Fruit fly (Drosophila melanogaster) whole organism, embryonic: Measurements from ENCODE around the gene Leash.

Experiments used
- Antp ChIP-seq: fragments of 200-800 bp; sonication (Bioruptor generic); optimal IDR thresholded peaks from 3 replicates; lab custom pipeline; 2016; ENCODE audit warnings: missing biosample characterization, missing genetic modification characterization
- CG10431 ChIP-seq: fragments of 200-800 bp; sonication (Bioruptor generic); optimal IDR thresholded peaks from 3 replicates; lab custom pipeline; 2018; ENCODE audit warnings: missing biosample characterization, mild to moderate bottlenecking, missing genetic modification characterization
- CG11093 ChIP-seq: fragments of 200-800 bp; sonication (Bioruptor generic); IDR thresholded peaks from 3 replicates; pipeline ENCODE4 v1.3.6; 2022; ENCODE audit warnings: missing biosample characterization, missing genetic modification characterization
- CG11456 ChIP-seq: fragments of 200-800 bp; sonication (Bioruptor generic); IDR thresholded peaks from 3 replicates; pipeline ENCODE4 v1.3.6; 2022; ENCODE audit warnings: missing biosample characterization, missing genetic modification characterization
- CG12219 ChIP-seq: fragments of 200-800 bp; sonication (Bioruptor generic); optimal IDR thresholded peaks from 3 replicates; lab custom pipeline; 2018; ENCODE audit warnings: missing biosample characterization, mild to moderate bottlenecking, missing genetic modification characterization
- CG12942 ChIP-seq: fragments of 200-800 bp; sonication (Bioruptor generic); optimal IDR thresholded peaks from 3 replicates; lab custom pipeline; 2016; ENCODE audit warnings: missing biosample characterization, missing genetic modification characterization
- CG13123 ChIP-seq: fragments of 200-800 bp; sonication (Bioruptor generic); optimal IDR thresholded peaks from 2 replicates; lab custom pipeline; 2016; ENCODE audit warnings: missing biosample characterization, missing genetic modification characterization
- CG13296 ChIP-seq: fragments of 200-800 bp; sonication (Bioruptor generic); optimal IDR thresholded peaks from 3 replicates; lab custom pipeline; 2018; ENCODE audit warnings: missing biosample characterization, mild to moderate bottlenecking, missing genetic modification characterization
- CG16779 ChIP-seq: fragments of 200-800 bp; sonication (Bioruptor generic); IDR thresholded peaks from 2 replicates; pipeline ENCODE4 v1.3.6; 2022; ENCODE audit warnings: missing biosample characterization, missing genetic modification characterization
- CG17912 ChIP-seq: fragments of 200-800 bp; sonication (Bioruptor generic); optimal IDR thresholded peaks from 2 replicates; lab custom pipeline; 2018; ENCODE audit warnings: missing biosample characterization, mild to moderate bottlenecking, missing genetic modification characterization
- CG1792 ChIP-seq: fragments of 200-800 bp; sonication (Bioruptor generic); optimal IDR thresholded peaks from 2 replicates; lab custom pipeline; 2016; ENCODE audit warnings: missing biosample characterization, missing genetic modification characterization
- CG2116 ChIP-seq: fragments of 200-800 bp; sonication (Bioruptor generic); optimal IDR thresholded peaks from 3 replicates; lab custom pipeline; 2018; ENCODE audit warnings: missing biosample characterization, mild to moderate bottlenecking, missing genetic modification characterization
- CG32532 ChIP-seq: fragments of 200-800 bp; sonication (Bioruptor generic); IDR thresholded peaks from 2 replicates; pipeline ENCODE4 v1.3.6; 2022; ENCODE audit warnings: missing biosample characterization, missing genetic modification characterization
- CG34422 ChIP-seq: fragments of 200-800 bp; sonication (Bioruptor generic); IDR thresholded peaks from 3 replicates; pipeline ENCODE4 v1.3.6; 2022; ENCODE audit warnings: missing biosample characterization, missing genetic modification characterization
- CG5953 ChIP-seq: fragments of 200-800 bp; sonication (Bioruptor generic); IDR thresholded peaks from 2 replicates; pipeline ENCODE4 v1.3.6; 2022; ENCODE audit warnings: missing biosample characterization, missing genetic modification characterization
- CG6254 ChIP-seq: fragments of 200-800 bp; sonication (Bioruptor generic); optimal IDR thresholded peaks from 3 replicates; lab custom pipeline; 2017; ENCODE audit warnings: mild to moderate bottlenecking, missing biosample characterization, missing genetic modification reagents, missing genetic modification characterization
- Camta ChIP-seq: fragments of 200-800 bp; sonication (Bioruptor generic); optimal IDR thresholded peaks from 2 replicates; lab custom pipeline; 2016; ENCODE audit warnings: missing biosample characterization, missing genetic modification characterization
- CoRest ChIP-seq: fragments of 200-800 bp; sonication (Bioruptor generic); optimal IDR thresholded peaks from 3 replicates; lab custom pipeline; 2018; ENCODE audit warnings: missing biosample characterization, mild to moderate bottlenecking, missing genetic modification characterization, moderate library complexity
- GATAe ChIP-seq: fragments of 200-800 bp; sonication (Bioruptor generic); conservative IDR thresholded peaks from 2 replicates; pipeline ENCODE4 v1.3.6; 2022; ENCODE audit warnings: missing biosample characterization, missing genetic modification characterization
- H2.0 ChIP-seq: fragments of 200-800 bp; sonication (Bioruptor generic); IDR thresholded peaks from 2 replicates; pipeline ENCODE4 v1.3.6; 2022; ENCODE audit warnings: missing biosample characterization, missing genetic modification characterization
- HLH4C ChIP-seq: fragments of 200-800 bp; sonication (Bioruptor generic); IDR thresholded peaks from 3 replicates; pipeline ENCODE4 v1.3.6; 2022; ENCODE audit warnings: missing biosample characterization, missing genetic modification characterization; ENCODE audit not compliant: partially characterized antibody
- Hr39 ChIP-seq: fragments of >200 bp; optimal IDR thresholded peaks from 2 replicates; lab custom pipeline; 2017
- Hsf ChIP-seq: fragments of 200-800 bp; sonication (Bioruptor generic); optimal IDR thresholded peaks from 3 replicates; lab custom pipeline; 2016; ENCODE audit warnings: missing biosample characterization, missing genetic modification characterization
- Lim3 ChIP-seq: fragments of 200-800 bp; sonication (Bioruptor generic); IDR thresholded peaks from 2 replicates; pipeline ENCODE4 v1.3.6; 2022; ENCODE audit warnings: missing biosample characterization, missing genetic modification characterization
- MBD-R2 ChIP-seq: fragments of 200-800 bp; sonication (Bioruptor generic); IDR thresholded peaks from 2 replicates; pipeline ENCODE4 v1.3.6; 2022; ENCODE audit warnings: missing biosample characterization, missing genetic modification characterization
- MESR4 ChIP-seq: fragments of 200-800 bp; sonication (Bioruptor generic); optimal IDR thresholded peaks from 2 replicates; lab custom pipeline; 2018; ENCODE audit warnings: missing biosample characterization, mild to moderate bottlenecking, missing genetic modification characterization, moderate library complexity
- NC2β ChIP-seq: fragments of 200-800 bp; sonication (Bioruptor generic); optimal IDR thresholded peaks from 2 replicates; lab custom pipeline; 2016; ENCODE audit warnings: missing biosample characterization, missing genetic modification characterization
- NK7.1 ChIP-seq: fragments of 200-800 bp; sonication (Bioruptor generic); optimal IDR thresholded peaks from 3 replicates; lab custom pipeline; 2016; ENCODE audit warnings: missing biosample characterization, missing genetic modification characterization
- Nf-YB ChIP-seq: fragments of 200-800 bp; sonication (Bioruptor generic); optimal IDR thresholded peaks from 3 replicates; lab custom pipeline; 2019; ENCODE audit warnings: missing biosample characterization, mild to moderate bottlenecking, missing genetic modification characterization, moderate library complexity
- Opbp ChIP-seq: fragments of 200-800 bp; sonication (Bioruptor generic); IDR thresholded peaks from 3 replicates; pipeline ENCODE4 v1.3.6; 2022; ENCODE audit warnings: missing biosample characterization, missing genetic modification characterization; ENCODE audit not compliant: partially characterized antibody
- Rx ChIP-seq: fragments of 200-800 bp; sonication (Bioruptor generic); IDR thresholded peaks from 2 replicates; pipeline ENCODE4 v1.3.6; 2022; ENCODE audit warnings: missing biosample characterization, missing genetic modification characterization
- Sry-β ChIP-seq: fragments of 200-800 bp; sonication (Bioruptor generic); optimal IDR thresholded peaks from 2 replicates; lab custom pipeline; 2018; ENCODE audit warnings: missing biosample characterization, mild to moderate bottlenecking, missing genetic modification characterization, moderate library complexity
- Ssrp ChIP-seq: fragments of 200-800 bp; sonication (Bioruptor generic); optimal IDR thresholded peaks from 2 replicates; lab custom pipeline; 2018; ENCODE audit warnings: missing biosample characterization, mild to moderate bottlenecking, missing genetic modification characterization, moderate library complexity
- Stat92E ChIP-seq, 3 experiments: fragments of >200 bp in 2 of 3; fragments of 200-800 bp in 1 of 3; sonication (Bioruptor generic) in 1 of 3; optimal IDR thresholded peaks; 2 replicates each; lab custom pipeline; 2017 to 2019; ENCODE audit warnings: missing biosample characterization in 3 of 3, missing genetic modification characterization in 3 of 3, mild to moderate bottlenecking in 1 of 3, moderate library complexity in 1 of 3
- Xrp1 ChIP-seq: fragments of 200-800 bp; sonication (Bioruptor generic); IDR thresholded peaks from 2 replicates; pipeline ENCODE4 v1.3.6; 2022; ENCODE audit warnings: missing biosample characterization, missing genetic modification characterization
- ase ChIP-seq: fragments of 200-800 bp; sonication (Bioruptor generic); IDR thresholded peaks from 3 replicates; pipeline ENCODE4 v1.3.6; 2022; ENCODE audit warnings: missing biosample characterization, missing genetic modification characterization
- chif ChIP-seq, 2 experiments: fragments of 200-800 bp; sonication (Bioruptor generic); optimal IDR thresholded peaks; 3 replicates each; lab custom pipeline; 2016; ENCODE audit warnings: missing biosample characterization in 2 of 2, missing genetic modification characterization in 2 of 2
- danr ChIP-seq: fragments of 200-800 bp; sonication (Bioruptor generic); IDR thresholded peaks from 2 replicates; pipeline ENCODE4 v1.3.6; 2022; ENCODE audit warnings: missing biosample characterization, missing genetic modification characterization
- dpn ChIP-seq, 2 experiments: fragments of 200-800 bp; sonication (Bioruptor generic); optimal IDR thresholded peaks; 3 replicates each; lab custom pipeline; 2016; ENCODE audit warnings: missing biosample characterization in 2 of 2, missing genetic modification characterization in 2 of 2
- ems ChIP-seq: fragments of 200-800 bp; sonication (Bioruptor generic); optimal IDR thresholded peaks from 3 replicates; lab custom pipeline; 2016; ENCODE audit warnings: missing biosample characterization, missing genetic modification characterization
- hb ChIP-seq: fragments of 200-800 bp; sonication (Bioruptor generic); IDR thresholded peaks from 3 replicates; pipeline ENCODE4 v1.3.6; 2022; ENCODE audit warnings: missing biosample characterization, missing genetic modification characterization; ENCODE audit not compliant: partially characterized antibody
- knrl ChIP-seq: fragments of 200-800 bp; sonication (Bioruptor generic); IDR thresholded peaks from 3 replicates; pipeline ENCODE4 v1.3.6; 2022; ENCODE audit warnings: missing biosample characterization, missing genetic modification characterization; ENCODE audit not compliant: partially characterized antibody
- lov ChIP-seq, 2 experiments: fragments of 200-800 bp in 1 of 2; fragments of >200 bp in 1 of 2; sonication (Bioruptor generic) in 1 of 2; IDR thresholded peaks in 1 of 2; optimal IDR thresholded peaks in 1 of 2; 2 replicates in 1 of 2; 3 replicates in 1 of 2; pipeline versions ENCODE4 v1.3.6 to Lab custom; 2017 to 2022; ENCODE audit warnings: missing biosample characterization in 1 of 2, missing genetic modification characterization in 1 of 2
- pho ChIP-seq: fragments of 200-800 bp; sonication (Bioruptor generic); optimal IDR thresholded peaks from 2 replicates; lab custom pipeline; 2016; ENCODE audit warnings: missing biosample characterization, missing genetic modification characterization
- row ChIP-seq: fragments of 200-800 bp; sonication (Bioruptor generic); IDR thresholded peaks from 3 replicates; pipeline ENCODE4 v1.3.6; 2022; ENCODE audit warnings: missing biosample characterization, missing genetic modification characterization
- tap ChIP-seq: fragments of 200-800 bp; optimal IDR thresholded peaks from 3 replicates; lab custom pipeline; 2019; ENCODE audit warnings: missing biosample characterization, mild to moderate bottlenecking, missing genetic modification characterization, moderate library complexity
- vfl ChIP-seq: fragments of 200-800 bp; sonication (Bioruptor generic); optimal IDR thresholded peaks from 2 replicates; lab custom pipeline; 2016; ENCODE audit warnings: missing biosample characterization, missing genetic modification characterization
- wek ChIP-seq: fragments of 200-800 bp; sonication (Bioruptor generic); optimal IDR thresholded peaks from 3 replicates; lab custom pipeline; 2018; ENCODE audit warnings: missing biosample characterization, mild to moderate bottlenecking, missing genetic modification characterization, moderate library complexity
- zen2 ChIP-seq: fragments of 200-800 bp; sonication (Bioruptor generic); IDR thresholded peaks from 3 replicates; pipeline ENCODE4 v1.3.6; 2022; ENCODE audit warnings: missing biosample characterization, missing genetic modification characterization; ENCODE audit not compliant: partially characterized antibody

Leash gene

DNA sequence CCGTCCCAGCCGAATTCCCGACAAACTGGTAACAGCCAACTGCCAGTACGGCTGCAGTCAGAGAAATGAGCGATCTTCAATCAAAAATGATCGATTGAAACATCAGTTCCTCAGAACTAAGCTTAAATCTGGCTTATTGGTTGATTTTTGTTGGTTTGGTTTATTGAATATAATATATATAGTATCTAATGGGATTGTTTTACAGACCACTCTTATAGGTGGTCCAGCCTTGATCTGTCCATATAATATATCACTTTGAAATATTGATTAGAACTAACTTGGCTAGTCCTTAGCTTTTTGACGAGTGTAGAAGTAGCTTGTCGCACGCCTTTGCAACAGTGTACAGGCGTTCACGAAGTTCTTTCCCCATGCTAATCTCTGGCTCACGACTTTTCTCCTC lies 42.9 kb upstream of the Leash start:
- TF ChIP-seq pho (GFP tag; lab: Kevin White, UChicago) (no peak), CG34422 (GFP tag; lab: Robert Waterston, UW) (no peak), CG12219 (GFP tag; lab: Kevin White, UChicago) (no peak), MESR4 (GFP tag; lab: Kevin White, UChicago) (no peak), Stat92E (GFP tag; optimal IDR thresholded peaks at IDR 0.05; lab: Kevin White, UChicago) (no peak), NC2β (GFP tag; lab: Kevin White, UChicago) (no peak), Lim3 (no peak), HLH4C (GFP tag; lab: Robert Waterston, UW) (no peak), wek (GFP tag; lab: Kevin White, UChicago) (no peak), Opbp (GFP tag; lab: Robert Waterston, UW) (no peak)

DNA sequence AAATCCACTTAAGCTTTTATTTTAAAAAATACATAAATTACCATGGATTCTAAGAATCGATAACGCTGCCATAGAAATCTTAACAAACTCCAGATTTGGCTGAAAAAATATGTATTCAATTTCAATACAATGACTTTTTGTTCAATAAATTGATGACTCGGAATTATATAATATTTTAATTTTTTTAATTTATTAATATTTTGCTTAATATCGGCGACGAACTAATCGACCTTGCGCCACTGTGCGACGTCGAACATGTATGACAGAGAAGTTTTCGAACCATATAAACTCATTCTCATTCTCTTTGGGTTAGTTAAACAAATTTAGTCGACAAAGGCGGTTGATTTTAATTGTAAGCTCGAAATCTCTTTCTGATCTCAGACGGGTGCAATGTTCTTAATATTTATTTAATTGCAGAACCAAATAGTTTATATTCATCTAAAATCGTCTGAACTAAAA lies 35.8 kb upstream of the Leash start, which contains the start of gene CG42394:
Gene CG42394, plus strand, starts transcription at position 311 of the 459 bp plus-strand sequence.
- TF ChIP-seq tap (tag; lab: Kevin White, UChicago), result peak; percentile 90
- TF ChIP-seq CG11456 (GFP tag; lab: Robert Waterston, UW), result peak; percentile 94
- peak; percentile 68 for TF ChIP-seq Sry-β (GFP tag; lab: Kevin White, UChicago)
- TF ChIP-seq ase (GFP tag; lab: Robert Waterston, UW), result peak; percentile 91
- peak; percentile 96 for TF ChIP-seq Ssrp (tag; lab: Kevin White, UChicago)
- peak; percentile 71 for TF ChIP-seq GATAe
- TF ChIP-seq CG11093 (GFP tag; lab: Robert Waterston, UW), result peak; percentile 87
- TF ChIP-seq CG17912, result peak; percentile 80
- no peak for TF ChIP-seq hb (GFP tag; lab: Robert Waterston, UW)
- TF ChIP-seq NK7.1 (GFP tag; lab: Kevin White, UChicago), result peak; percentile 56
- peak; percentile 88 for TF ChIP-seq Rx (GFP tag; lab: Robert Waterston, UW)
- TF ChIP-seq CG16779 (GFP tag; lab: Robert Waterston, UW), result peak; percentile 83
- peak; percentile 96 for TF ChIP-seq CoRest (tag; lab: Kevin White, UChicago)
- TF ChIP-seq Xrp1 (GFP tag; lab: Robert Waterston, UW), result peak; percentile 98
- no peak for TF ChIP-seq zen2 (GFP tag; lab: Robert Waterston, UW)
- no peak for TF ChIP-seq Hr39 (lab: Kevin White, UChicago)
- peak; percentile 80 for TF ChIP-seq Camta (GFP tag; lab: Kevin White, UChicago)
- peak; percentile 94 for TF ChIP-seq CG13296 (GFP tag; lab: Kevin White, UChicago)
- peak; percentile 71 for TF ChIP-seq vfl
- peak; percentile 93 for TF ChIP-seq CG34422 (GFP tag; lab: Robert Waterston, UW)
- TF ChIP-seq chif (GFP tag; optimal IDR thresholded peaks at IDR 0.05; lab: Kevin White, UChicago), result peak; percentile 56 to 75
- peak; percentile 97 for TF ChIP-seq CG32532 (GFP tag; lab: Robert Waterston, UW)
- TF ChIP-seq Hsf, result peak; percentile 84
- peak; percentile 47 for TF ChIP-seq CG1792 (GFP tag; lab: Kevin White, UChicago)
- TF ChIP-seq H2.0 (GFP tag; lab: Robert Waterston, UW), result peak; percentile 93
- peak; percentile 85 for TF ChIP-seq Nf-YB (GFP tag; lab: Kevin White, UChicago)
- peak; percentile 79 for TF ChIP-seq CG10431
- TF ChIP-seq CG2116 (GFP tag; lab: Kevin White, UChicago), result peak; percentile 76
- TF ChIP-seq CG12942 (GFP tag; lab: Kevin White, UChicago), result peak; percentile 87
- peak; percentile 94 for TF ChIP-seq row
- peak; percentile 87 for TF ChIP-seq danr (GFP tag; lab: Robert Waterston, UW)
- TF ChIP-seq CG6254 (GFP tag; lab: Kevin White, UChicago), result peak; percentile 96
- peak; percentile 89 for TF ChIP-seq ems
- TF ChIP-seq MBD-R2 (GFP tag; lab: Robert Waterston, UW), result peak; percentile 85
- TF ChIP-seq Antp (GFP tag; lab: Kevin White, UChicago), result peak; percentile 44
- TF ChIP-seq CG13123 (GFP tag; lab: Kevin White, UChicago), result peak; percentile 85
- TF ChIP-seq knrl (GFP tag; lab: Robert Waterston, UW), result peak; percentile 13; the same call in 1 of the 3 replicates
- no peak for TF ChIP-seq lov (optimal IDR thresholded peaks at IDR 0.05; lab: Kevin White, UChicago)
- TF ChIP-seq lov (GFP tag; IDR thresholded peaks at IDR 0.05; lab: Robert Waterston, UW), result peak; percentile 90
- peak; percentile 87 for TF ChIP-seq CG5953
- peak; percentile 66 to 92 for TF ChIP-seq dpn (GFP tag; optimal IDR thresholded peaks at IDR 0.05; lab: Kevin White, UChicago)
